Worm (Caenorhabditis elegans): ENCODE data around the gene F55C9.5.
A peak's percentile ranks its signal among the peaks of the same experiment; 100 is the strongest.

The F55C9.5 gene

ce11 chrV:19306906-19307305 is 14.0 kb upstream of the F55C9.5 start, which contains the start of gene F55C9.15:
Gene F55C9.15 (minus strand): TSS chrV:19307006.
- TF ChIP-seq F16B12.6 (tag; optimal IDR thresholded peaks at IDR 0.05): no peak
- no peak for TF ChIP-seq nhr-20 (tag; optimal IDR thresholded peaks at IDR 0.05)
- no peak for TF ChIP-seq alr-1 (tag; optimal IDR thresholded peaks at IDR 0.05; ENCODE audit: borderline replicate concordance)
- TF ChIP-seq blmp-1 (tag; optimal IDR thresholded peaks at IDR 0.05): no peak
- TF ChIP-seq ceh-90 (tag; optimal IDR thresholded peaks at IDR 0.05): no peak
- no peak for TF ChIP-seq ces-1 (GFP tag; optimal IDR thresholded peaks at IDR 0.05)
- no peak for TF ChIP-seq tlp-1 (tag; optimal IDR thresholded peaks at IDR 0.05)

ce11 chrV:19303589-19304174 is 10.8 kb upstream of the F55C9.5 start, which contains the start of the genes fbxb-63 and fbxb-61:
Gene fbxb-63 (minus strand): TSS chrV:19303730.
Gene fbxb-61 (plus strand): TSS chrV:19304124.
- TF ChIP-seq dpl-1 (GFP tag; optimal IDR thresholded peaks at IDR 0.05): no peak
- no peak for TF ChIP-seq egl-13 (tag; optimal IDR thresholded peaks at IDR 0.05)
- no peak for TF ChIP-seq hlh-17 (GFP tag; optimal IDR thresholded peaks at IDR 0.05; ENCODE audit: borderline replicate concordance)
- TF ChIP-seq snu-23 (GFP tag; optimal IDR thresholded peaks at IDR 0.05): no peak
- no peak for TF ChIP-seq lir-3 (tag; optimal IDR thresholded peaks at IDR 0.05; ENCODE audit: poor library complexity)
- no peak for TF ChIP-seq ets-5 (GFP tag; IDR thresholded peaks at IDR 0.05)
- no peak for TF ChIP-seq Y116A8C.19 (tag; optimal IDR thresholded peaks at IDR 0.05; ENCODE audit: borderline replicate concordance)
- TF ChIP-seq pqm-1 (tag; optimal IDR thresholded peaks at IDR 0.05): no peak

- TF ChIP-seq nhr-19 (GFP tag; conservative IDR thresholded peaks at IDR 0.05) (0 out of 2 replicates have a peak, but pooled peaks have one; percentile 3), C34B4.2 (tag; optimal IDR thresholded peaks at IDR 0.05) (no peak)
These were observed 9.0 kb upstream of the F55C9.5 start, which contains the start of gene fbxb-62 for ce11 chrV:19301934-19302333. Gene fbxb-62 (minus strand): TSS chrV:19302034.

ce11 chrV:19299262-19299661 is 6.3 kb upstream of the F55C9.5 start, which contains the start of gene F55C9.14:
Gene F55C9.14 (plus strand): TSS chrV:19299562.
- TF ChIP-seq tbx-2 (tag; optimal IDR thresholded peaks at IDR 0.05) (no peak), F16B12.6 (tag; optimal IDR thresholded peaks at IDR 0.05) (no peak), dpl-1 (GFP tag; optimal IDR thresholded peaks at IDR 0.05) (no peak), sptf-1 (tag; optimal IDR thresholded peaks at IDR 0.05) (no peak), isw-1 (GFP tag; IDR thresholded peaks at IDR 0.05) (no peak), nhr-19 (GFP tag; conservative IDR thresholded peaks at IDR 0.05) (no peak)

ce11 chrV:19297510-19297909 is 4.6 kb upstream of the F55C9.5 start, which contains the start of gene fbxb-60:
Gene fbxb-60 (plus strand): TSS chrV:19297810.
- TF ChIP-seq mep-1 (tag; optimal IDR thresholded peaks at IDR 0.05) (no peak), aha-1 (tag; optimal IDR thresholded peaks at IDR 0.05) (no peak), fos-1 (tag; optimal IDR thresholded peaks at IDR 0.05) (no peak), sox-4 (tag; optimal IDR thresholded peaks at IDR 0.05) (no peak), ceh-90 (tag; optimal IDR thresholded peaks at IDR 0.05) (no peak), skn-1 (tag; optimal IDR thresholded peaks at IDR 0.05) (no peak), egl-27 (tag; optimal IDR thresholded peaks at IDR 0.05) (no peak), lin-13 (GFP tag; optimal IDR thresholded peaks at IDR 0.05) (no peak)

ce11 chrV:19296723-19297122 is 3.8 kb upstream of the F55C9.5 start, which contains the start of gene F55C9.6:
Gene F55C9.6 (minus strand): TSS chrV:19296823.
- TF ChIP-seq ceh-8 (GFP tag; optimal IDR thresholded peaks at IDR 0.05): no peak
- no peak for TF ChIP-seq nhr-71 (tag; optimal IDR thresholded peaks at IDR 0.05)
- TF ChIP-seq pqm-1 (tag; optimal IDR thresholded peaks at IDR 0.05): no peak
- no peak for TF ChIP-seq dpl-1 (GFP tag; optimal IDR thresholded peaks at IDR 0.05)
- no peak for TF ChIP-seq nhr-47 (tag; optimal IDR thresholded peaks at IDR 0.05)
- no peak for TF ChIP-seq fos-1 (tag; optimal IDR thresholded peaks at IDR 0.05)
- TF ChIP-seq egl-13 (tag; optimal IDR thresholded peaks at IDR 0.05): no peak
- TF ChIP-seq Y116A8C.19 (tag; optimal IDR thresholded peaks at IDR 0.05; ENCODE audit: borderline replicate concordance): no peak
- TF ChIP-seq unc-98 (GFP tag; IDR thresholded peaks at IDR 0.05): no peak
- no peak for TF ChIP-seq ceh-63 (GFP tag; optimal IDR thresholded peaks at IDR 0.05)
- no peak for TF ChIP-seq nhr-85 (tag)
- no peak for TF ChIP-seq ceh-82 (tag; optimal IDR thresholded peaks at IDR 0.05)
- no peak for TF ChIP-seq nhr-28 (tag; optimal IDR thresholded peaks at IDR 0.05)
- no peak for TF ChIP-seq lin-13 (GFP tag; optimal IDR thresholded peaks at IDR 0.05)
- TF ChIP-seq lin-39 (tag; optimal IDR thresholded peaks at IDR 0.05): no peak
- no peak for TF ChIP-seq pag-3 (tag; optimal IDR thresholded peaks at IDR 0.05; ENCODE audit: borderline replicate concordance, insufficient read depth)
- no peak for TF ChIP-seq nhr-237 (tag; optimal IDR thresholded peaks at IDR 0.05)
